Fruit fly (Drosophila melanogaster) whole organism, embryonic: ENCODE results near the gene Ino80.
A peak's percentile ranks its signal among the peaks of the same experiment; 100 is the strongest.

Experiments used
- ATbp ChIP-seq: fragments of 200-800 bp; sonication (Bioruptor generic); optimal IDR thresholded peaks from 2 replicates; lab custom pipeline; 2017; ENCODE audit warnings: missing biosample characterization, mild to moderate bottlenecking, missing genetic modification characterization, missing genetic modification reagents
- CG10267 ChIP-seq: fragments of 200-800 bp; sonication (Bioruptor generic); optimal IDR thresholded peaks from 2 replicates; lab custom pipeline; 2018; ENCODE audit warnings: missing biosample characterization, mild to moderate bottlenecking, missing genetic modification characterization, moderate library complexity
- CG10431 ChIP-seq: fragments of 200-800 bp; sonication (Bioruptor generic); optimal IDR thresholded peaks from 3 replicates; lab custom pipeline; 2018; ENCODE audit warnings: missing biosample characterization, mild to moderate bottlenecking, missing genetic modification characterization
- CG10565 ChIP-seq: fragments of 200-800 bp; sonication (Bioruptor generic); optimal IDR thresholded peaks from 3 replicates; lab custom pipeline; 2016; ENCODE audit warnings: missing biosample characterization, mild to moderate bottlenecking, missing genetic modification characterization
- CG10979 ChIP-seq: fragments of 200-800 bp; sonication (Bioruptor generic); optimal IDR thresholded peaks from 2 replicates; lab custom pipeline; 2018; ENCODE audit warnings: missing biosample characterization, mild to moderate bottlenecking, missing genetic modification characterization, moderate library complexity
- CG11093 ChIP-seq: fragments of 200-800 bp; sonication (Bioruptor generic); IDR thresholded peaks from 3 replicates; pipeline ENCODE4 v1.3.6; 2022; ENCODE audit warnings: missing biosample characterization, missing genetic modification characterization
- CG12219 ChIP-seq: fragments of 200-800 bp; sonication (Bioruptor generic); optimal IDR thresholded peaks from 3 replicates; lab custom pipeline; 2018; ENCODE audit warnings: missing biosample characterization, mild to moderate bottlenecking, missing genetic modification characterization
- CG12769 ChIP-seq: fragments of 200-800 bp; sonication (Bioruptor generic); optimal IDR thresholded peaks from 2 replicates; lab custom pipeline; 2019; ENCODE audit warnings: missing biosample characterization, mild to moderate bottlenecking, missing genetic modification characterization, moderate library complexity
- CG14965 ChIP-seq: fragments of 200-800 bp; sonication (Bioruptor generic); optimal IDR thresholded peaks from 2 replicates; lab custom pipeline; 2016; ENCODE audit warnings: missing biosample characterization, missing genetic modification characterization, borderline replicate concordance
- CG1603 ChIP-seq: fragments of 200-800 bp; sonication (Bioruptor generic); optimal IDR thresholded peaks from 2 replicates; lab custom pipeline; 2019; ENCODE audit warnings: missing biosample characterization, mild to moderate bottlenecking, missing genetic modification characterization, moderate library complexity
- CG17359 ChIP-seq: fragments of 200-800 bp; sonication (Bioruptor generic); optimal IDR thresholded peaks from 3 replicates; lab custom pipeline; 2018; ENCODE audit warnings: missing biosample characterization, mild to moderate bottlenecking, missing genetic modification characterization, moderate library complexity
- CG18764 ChIP-seq: fragments of 200-800 bp; sonication (Bioruptor generic); optimal IDR thresholded peaks from 3 replicates; lab custom pipeline; 2016; ENCODE audit warnings: missing biosample characterization, missing genetic modification characterization
- CG2712 ChIP-seq: fragments of 200-800 bp; optimal IDR thresholded peaks from 3 replicates; lab custom pipeline; 2019; ENCODE audit warnings: missing biosample characterization, mild to moderate bottlenecking, missing genetic modification characterization, moderate library complexity
- CG2889 ChIP-seq: fragments of 200-800 bp; sonication (Bioruptor generic); IDR thresholded peaks from 3 replicates; pipeline ENCODE4 v1.3.6; 2022; ENCODE audit warnings: missing biosample characterization, missing genetic modification characterization
- CG3065 ChIP-seq: fragments of 200-800 bp; sonication (Bioruptor generic); optimal IDR thresholded peaks from 2 replicates; lab custom pipeline; 2016; ENCODE audit warnings: missing biosample characterization, missing genetic modification characterization
- CG6175 ChIP-seq: fragments of 200-800 bp; sonication (Bioruptor generic); IDR thresholded peaks from 3 replicates; pipeline ENCODE4 v1.3.6; 2022; ENCODE audit warnings: missing biosample characterization, missing genetic modification characterization
- CG6765 ChIP-seq: fragments of 200-800 bp; sonication (Bioruptor generic); optimal IDR thresholded peaks from 3 replicates; lab custom pipeline; 2017; ENCODE audit warnings: missing biosample characterization, mild to moderate bottlenecking, missing genetic modification characterization
- CG6791 ChIP-seq: fragments of 200-800 bp; sonication (Bioruptor generic); IDR thresholded peaks from 3 replicates; pipeline ENCODE4 v1.3.6; 2022; ENCODE audit warnings: missing biosample characterization, missing genetic modification characterization; ENCODE audit not compliant: partially characterized antibody
- CG7928 ChIP-seq: fragments of 200-800 bp; sonication (Bioruptor generic); optimal IDR thresholded peaks from 2 replicates; lab custom pipeline; 2017; ENCODE audit warnings: missing biosample characterization, mild to moderate bottlenecking, missing genetic modification characterization
- CG8924 ChIP-seq: fragments of 200-800 bp; optimal IDR thresholded peaks from 3 replicates; lab custom pipeline; 2019; ENCODE audit warnings: missing biosample characterization, mild to moderate bottlenecking, missing genetic modification characterization, moderate library complexity
- CG9215 ChIP-seq: fragments of 200-800 bp; sonication (Bioruptor generic); IDR thresholded peaks from 2 replicates; pipeline ENCODE4 v1.3.6; 2022; ENCODE audit warnings: missing biosample characterization, missing genetic modification characterization
- CG9727 ChIP-seq: fragments of 200-800 bp; sonication (Bioruptor generic); optimal IDR thresholded peaks from 3 replicates; lab custom pipeline; 2017; ENCODE audit warnings: missing biosample characterization, mild to moderate bottlenecking, missing genetic modification characterization
- CHES-1-like ChIP-seq: fragments of 200-800 bp; sonication (Bioruptor generic); optimal IDR thresholded peaks from 2 replicates; lab custom pipeline; 2016; ENCODE audit warnings: missing biosample characterization, missing genetic modification characterization
- Dfd ChIP-seq, 2 experiments: fragments of >200 bp; optimal IDR thresholded peaks; 2 replicates each; lab custom pipeline; 2017; ENCODE audit warnings: missing biosample characterization in 2 of 2, missing genetic modification characterization in 2 of 2
- E2f1 ChIP-seq: fragments of 200-800 bp; sonication (Bioruptor generic); IDR thresholded peaks from 2 replicates; pipeline ENCODE4 v1.3.6; 2022; ENCODE audit warnings: missing biosample characterization, missing genetic modification characterization
- H2.0 ChIP-seq: fragments of 200-800 bp; sonication (Bioruptor generic); IDR thresholded peaks from 2 replicates; pipeline ENCODE4 v1.3.6; 2022; ENCODE audit warnings: missing biosample characterization, missing genetic modification characterization
- HLHmδ ChIP-seq: fragments of 200-800 bp; sonication (Bioruptor generic); optimal IDR thresholded peaks from 2 replicates; lab custom pipeline; 2018; ENCODE audit warnings: missing biosample characterization, mild to moderate bottlenecking, missing genetic modification characterization, moderate library complexity
- Hr78 ChIP-seq, 2 experiments: fragments of 200-800 bp in 1 of 2; fragments of >200 bp in 1 of 2; sonication (Bioruptor generic) in 1 of 2; optimal IDR thresholded peaks; 2 replicates each; lab custom pipeline; 2017 to 2019; ENCODE audit warnings: missing biosample characterization in 2 of 2, missing genetic modification characterization in 2 of 2, mild to moderate bottlenecking in 1 of 2, moderate library complexity in 1 of 2
- MESR4 ChIP-seq: fragments of 200-800 bp; sonication (Bioruptor generic); optimal IDR thresholded peaks from 2 replicates; lab custom pipeline; 2018; ENCODE audit warnings: missing biosample characterization, mild to moderate bottlenecking, missing genetic modification characterization, moderate library complexity
- Neu2 ChIP-seq: fragments of 200-800 bp; sonication (Bioruptor generic); optimal IDR thresholded peaks from 3 replicates; lab custom pipeline; 2016; ENCODE audit warnings: missing biosample characterization, missing genetic modification characterization, borderline replicate concordance
- Rfx ChIP-seq: fragments of 200-800 bp; sonication (Bioruptor generic); IDR thresholded peaks from 2 replicates; pipeline ENCODE4 v1.3.6; 2022; ENCODE audit warnings: missing biosample characterization, missing genetic modification characterization
- Scr ChIP-seq: fragments of 200-800 bp; sonication (Bioruptor generic); IDR thresholded peaks from 2 replicates; pipeline ENCODE4 v1.3.6; 2022; ENCODE audit warnings: missing biosample characterization, missing genetic modification characterization; ENCODE audit not compliant: partially characterized antibody
- Sry-δ ChIP-seq: fragments of 200-800 bp; sonication (Bioruptor generic); optimal IDR thresholded peaks from 2 replicates; lab custom pipeline; 2016; ENCODE audit warnings: missing biosample characterization, missing genetic modification characterization
- ara ChIP-seq: fragments of 200-800 bp; sonication (Bioruptor generic); IDR thresholded peaks from 2 replicates; pipeline ENCODE4 v1.3.6; 2022; ENCODE audit warnings: missing biosample characterization, missing genetic modification characterization
- bigmax ChIP-seq: fragments of 200-800 bp; sonication (Bioruptor generic); optimal IDR thresholded peaks from 2 replicates; lab custom pipeline; 2018; ENCODE audit warnings: missing biosample characterization, mild to moderate bottlenecking, missing genetic modification characterization
- croc ChIP-seq: fragments of 200-800 bp; sonication (Bioruptor generic); conservative IDR thresholded peaks from 3 replicates; pipeline ENCODE4 v1.3.6; 2022; ENCODE audit warnings: missing biosample characterization, missing genetic modification characterization
- dati ChIP-seq: fragments of 200-800 bp; sonication (Bioruptor generic); IDR thresholded peaks from 2 replicates; pipeline ENCODE4 v1.3.6; 2022; ENCODE audit warnings: missing biosample characterization, missing genetic modification characterization
- dysf ChIP-seq: fragments of 200-800 bp; sonication (Bioruptor generic); IDR thresholded peaks from 3 replicates; pipeline ENCODE4 v1.3.6; 2022; ENCODE audit warnings: missing biosample characterization, missing genetic modification characterization
- fd96Cb ChIP-seq: fragments of 200-800 bp; sonication (Bioruptor generic); optimal IDR thresholded peaks from 2 replicates; lab custom pipeline; 2018; ENCODE audit warnings: missing biosample characterization, mild to moderate bottlenecking, missing genetic modification characterization, moderate library complexity
- gsb ChIP-seq: fragments of 200-800 bp; sonication (Bioruptor generic); IDR thresholded peaks from 2 replicates; pipeline ENCODE4 v1.3.6; 2022; ENCODE audit warnings: missing biosample characterization, missing genetic modification characterization
- hkb ChIP-seq, 2 experiments: fragments of 200-800 bp in 1 of 2; fragments of >200 bp in 1 of 2; sonication (Bioruptor generic) in 1 of 2; IDR thresholded peaks in 1 of 2; optimal IDR thresholded peaks in 1 of 2; 2 replicates each; pipeline versions ENCODE4 v1.3.6 to Lab custom; 2017 to 2022; ENCODE audit warnings: missing biosample characterization in 1 of 2, missing genetic modification characterization in 1 of 2
- inv ChIP-seq: fragments of 200-800 bp; sonication (Bioruptor generic); IDR thresholded peaks from 2 replicates; pipeline ENCODE4 v1.3.6; 2022; ENCODE audit warnings: missing biosample characterization, missing genetic modification characterization; ENCODE audit not compliant: partially characterized antibody
- oc ChIP-seq: fragments of 200-800 bp; sonication (Bioruptor generic); optimal IDR thresholded peaks from 2 replicates; lab custom pipeline; 2018; ENCODE audit warnings: missing biosample characterization, mild to moderate bottlenecking, missing genetic modification characterization, moderate library complexity
- p53 ChIP-seq: fragments of 200-800 bp; sonication (Bioruptor generic); optimal IDR thresholded peaks from 2 replicates; lab custom pipeline; 2016; ENCODE audit warnings: missing biosample characterization, missing genetic modification characterization
- pros ChIP-seq: fragments of 200-800 bp; sonication (Bioruptor generic); optimal IDR thresholded peaks from 3 replicates; lab custom pipeline; 2019; ENCODE audit warnings: missing biosample characterization, mild to moderate bottlenecking, missing genetic modification characterization, moderate library complexity
- scrt ChIP-seq: fragments of 200-800 bp; sonication (Bioruptor generic); optimal IDR thresholded peaks from 2 replicates; lab custom pipeline; 2018; ENCODE audit warnings: missing biosample characterization, mild to moderate bottlenecking, missing genetic modification characterization, moderate library complexity
- wor ChIP-seq: fragments of 200-800 bp; sonication (Bioruptor generic); IDR thresholded peaks from 2 replicates; pipeline ENCODE4 v1.3.6; 2022; ENCODE audit warnings: missing biosample characterization, missing genetic modification characterization

Ino80 gene

DNA sequence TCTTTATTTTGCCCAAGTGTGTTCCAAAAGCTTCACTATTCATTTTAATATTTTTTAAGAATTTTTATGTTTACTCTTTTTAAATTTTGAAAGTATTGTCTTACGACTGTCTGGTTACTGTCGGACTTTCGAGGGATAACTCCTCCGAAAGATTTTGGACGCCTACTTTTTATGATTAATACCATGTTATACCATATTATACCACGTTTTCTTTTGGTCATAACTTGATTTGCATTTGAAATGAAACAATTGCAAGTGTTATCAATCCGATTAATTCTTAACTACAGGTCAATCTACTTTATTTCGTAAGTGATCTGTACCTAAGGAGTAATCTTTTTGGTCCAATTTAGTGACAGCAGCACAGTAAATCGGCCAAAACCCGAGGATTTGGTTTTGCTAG lies 27.0 kb downstream of the Ino80 start, which contains the start of gene CG31404 (continued):
- no peak for TF ChIP-seq MESR4 (GFP tag; lab: Kevin White, UChicago)

DNA sequence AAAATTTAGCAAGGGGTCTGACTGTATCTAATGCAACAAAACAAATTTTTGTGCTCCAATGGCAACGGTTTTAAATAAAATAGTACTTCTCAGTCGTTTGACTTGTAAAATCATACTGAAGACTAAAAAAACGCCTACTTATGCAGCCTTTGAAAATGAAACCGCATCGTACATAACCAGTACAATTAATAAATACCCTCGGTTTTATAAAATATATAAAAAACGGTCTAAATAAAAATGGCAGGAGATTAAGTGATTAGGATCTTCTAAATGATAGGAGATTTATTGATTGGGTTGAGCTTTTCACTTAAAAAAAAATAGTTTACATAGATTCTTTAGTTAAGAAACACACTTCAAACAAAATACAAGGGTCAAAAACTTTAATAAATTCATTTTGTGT lies 28.3 kb downstream of the Ino80 start, which contains the start of gene CG3581:
TSS of gene CG3581 (minus strand) at position 101 of the 400 bp plus-strand sequence.
- TF ChIP-seq dysf (GFP tag; lab: Robert Waterston, UW): no peak
- no peak for TF ChIP-seq ATbp
- TF ChIP-seq CG14965 (GFP tag; lab: Kevin White, UChicago): no peak
- TF ChIP-seq CG10431: no peak
- TF ChIP-seq CG18764: no peak
- no peak for TF ChIP-seq CHES-1-like (GFP tag; lab: Kevin White, UChicago)

dm6 chr3R:19370693-19371092 lies 32.3 kb downstream of the Ino80 start:
- TF ChIP-seq CG10267 (tag; lab: Kevin White, UChicago) (peak; percentile 30), croc (GFP tag; lab: Robert Waterston, UW) (no peak), pros (GFP tag; lab: Kevin White, UChicago) (no peak), Neu2 (GFP tag; lab: Kevin White, UChicago) (no peak), HLHmδ (GFP tag; lab: Kevin White, UChicago) (no peak), E2f1 (GFP tag; lab: Robert Waterston, UW) (no peak), CG6175 (GFP tag; lab: Robert Waterston, UW) (no peak), CG7928 (GFP tag; lab: Kevin White, UChicago) (no peak), CG6765 (GFP tag; lab: Kevin White, UChicago) (no peak), gsb (no peak), CG2889 (no peak), dati (GFP tag; lab: Robert Waterston, UW) (no peak), CG10565 (GFP tag; lab: Kevin White, UChicago) (no peak), hkb (optimal IDR thresholded peaks at IDR 0.05; lab: Kevin White, UChicago) (no peak), hkb (GFP tag; IDR thresholded peaks at IDR 0.05; lab: Robert Waterston, UW) (no peak), fd96Cb (no peak), CG3065 (GFP tag; lab: Kevin White, UChicago) (no peak), CG12769 (tag; lab: Kevin White, UChicago) (no peak), bigmax (no peak), scrt (GFP tag; lab: Kevin White, UChicago) (no peak), Hr78 (GFP tag; optimal IDR thresholded peaks at IDR 0.05; lab: Kevin White, UChicago) (no peak), CG6791 (no peak), wor (GFP tag; lab: Robert Waterston, UW) (no peak), CG10979 (tag; lab: Kevin White, UChicago) (peak; percentile 62), CG17359 (tag; lab: Kevin White, UChicago) (no peak), Rfx (no peak), inv (GFP tag; lab: Robert Waterston, UW) (no peak), CG2712 (tag; lab: Kevin White, UChicago) (peak; percentile 53), oc (tag; lab: Kevin White, UChicago) (no peak), H2.0 (GFP tag; lab: Robert Waterston, UW) (no peak), Dfd (GFP tag; optimal IDR thresholded peaks at IDR 0.05; lab: Kevin White, UChicago) (no peak), CG9727 (GFP tag; lab: Kevin White, UChicago) (peak; percentile 41), CG8924 (no peak), CG10431 (no peak), ara (no peak), p53 (GFP tag; lab: Kevin White, UChicago) (no peak), CG11093 (GFP tag; lab: Robert Waterston, UW) (no peak), Sry-δ (GFP tag; lab: Kevin White, UChicago) (no peak), CG9215 (no peak), CG12219 (GFP tag; lab: Kevin White, UChicago) (no peak), Scr (GFP tag; lab: Robert Waterston, UW) (no peak), CG1603 (no peak)
